Fruit fly (Drosophila melanogaster) whole organism, embryonic: ENCODE data around the gene ebo.

Source experiments
- ATbp ChIP-seq: fragments of 200-800 bp; sonication (Bioruptor generic); optimal IDR thresholded peaks from 2 replicates; lab custom pipeline; 2017; ENCODE audit warnings: missing biosample characterization, mild to moderate bottlenecking, missing genetic modification characterization, missing genetic modification reagents
- Ada2b ChIP-seq: fragments of 200-800 bp; sonication (Bioruptor generic); IDR thresholded peaks from 2 replicates; pipeline ENCODE4 v1.3.6; 2022; ENCODE audit warnings: missing biosample characterization, missing genetic modification characterization
- Bdp1 ChIP-seq: fragments of 200-800 bp; sonication (Bioruptor generic); optimal IDR thresholded peaks from 3 replicates; lab custom pipeline; 2016; ENCODE audit warnings: missing biosample characterization, missing genetic modification characterization
- CG11696 ChIP-seq: fragments of 200-800 bp; sonication (Bioruptor generic); IDR thresholded peaks from 2 replicates; pipeline ENCODE4 v1.3.6; 2022; ENCODE audit warnings: missing biosample characterization, missing genetic modification characterization
- CG12155 ChIP-seq: fragments of 200-800 bp; sonication (Bioruptor generic); optimal IDR thresholded peaks from 3 replicates; lab custom pipeline; 2016; ENCODE audit warnings: missing biosample characterization, missing genetic modification characterization
- CG13287 ChIP-seq: fragments of 200-800 bp; sonication (Bioruptor generic); IDR thresholded peaks from 2 replicates; pipeline ENCODE4 v1.3.6; 2022; ENCODE audit warnings: missing biosample characterization, missing genetic modification characterization; ENCODE audit not compliant: partially characterized antibody
- CG15696 ChIP-seq: fragments of 200-800 bp; sonication (Bioruptor generic); optimal IDR thresholded peaks from 2 replicates; lab custom pipeline; 2019; ENCODE audit warnings: missing biosample characterization, mild to moderate bottlenecking, missing genetic modification characterization, moderate library complexity
- CG30020 ChIP-seq: fragments of 200-800 bp; optimal IDR thresholded peaks from 2 replicates; lab custom pipeline; 2019; ENCODE audit warnings: missing biosample characterization, mild to moderate bottlenecking, missing genetic modification characterization, moderate library complexity
- CG30431 ChIP-seq: fragments of 200-800 bp; sonication (Bioruptor generic); optimal IDR thresholded peaks from 2 replicates; lab custom pipeline; 2017; ENCODE audit warnings: missing biosample characterization, missing genetic modification characterization
- CG3407 ChIP-seq: fragments of 200-800 bp; sonication (Bioruptor generic); optimal IDR thresholded peaks from 2 replicates; lab custom pipeline; 2018; ENCODE audit warnings: missing biosample characterization, mild to moderate bottlenecking, missing genetic modification characterization
- CG34224 ChIP-seq: fragments of 200-800 bp; sonication (Bioruptor generic); IDR thresholded peaks from 3 replicates; pipeline ENCODE4 v1.3.6; 2022; ENCODE audit warnings: missing biosample characterization, missing genetic modification characterization; ENCODE audit not compliant: partially characterized antibody
- CG4820 ChIP-seq: fragments of 200-800 bp; sonication (Bioruptor generic); optimal IDR thresholded peaks from 3 replicates; lab custom pipeline; 2016; ENCODE audit warnings: missing biosample characterization, missing genetic modification characterization
- CG5245 ChIP-seq: fragments of 200-800 bp; sonication (Bioruptor generic); optimal IDR thresholded peaks from 3 replicates; lab custom pipeline; 2016; ENCODE audit warnings: missing biosample characterization, missing genetic modification characterization
- CG6765 ChIP-seq: fragments of 200-800 bp; sonication (Bioruptor generic); optimal IDR thresholded peaks from 3 replicates; lab custom pipeline; 2017; ENCODE audit warnings: missing biosample characterization, mild to moderate bottlenecking, missing genetic modification characterization
- CG8290 ChIP-seq, 3 experiments: fragments of 200-800 bp; sonication (Bioruptor generic); optimal IDR thresholded peaks; 2 replicates each; lab custom pipeline; 2016 to 2019; ENCODE audit warnings: missing biosample characterization in 3 of 3, missing genetic modification characterization in 3 of 3, mild to moderate bottlenecking in 2 of 3, moderate library complexity in 1 of 3
- CG9932 ChIP-seq: fragments of 200-800 bp; sonication (Bioruptor generic); IDR thresholded peaks from 2 replicates; pipeline ENCODE4 v1.3.6; 2022; ENCODE audit warnings: missing biosample characterization, missing genetic modification characterization
- E2f1 ChIP-seq: fragments of 200-800 bp; sonication (Bioruptor generic); IDR thresholded peaks from 2 replicates; pipeline ENCODE4 v1.3.6; 2022; ENCODE audit warnings: missing biosample characterization, missing genetic modification characterization
- E2f2 ChIP-seq: fragments of 200-800 bp; sonication (Bioruptor generic); IDR thresholded peaks from 2 replicates; pipeline ENCODE4 v1.3.6; 2022; ENCODE audit warnings: missing biosample characterization, missing genetic modification characterization
- ERR ChIP-seq: fragments of 200-800 bp; sonication (Bioruptor generic); optimal IDR thresholded peaks from 2 replicates; lab custom pipeline; 2016; ENCODE audit warnings: missing biosample characterization, missing genetic modification characterization
- HLHmδ ChIP-seq: fragments of 200-800 bp; sonication (Bioruptor generic); optimal IDR thresholded peaks from 2 replicates; lab custom pipeline; 2018; ENCODE audit warnings: missing biosample characterization, mild to moderate bottlenecking, missing genetic modification characterization, moderate library complexity
- Hr3 ChIP-seq: fragments of 200-800 bp; sonication (Bioruptor generic); optimal IDR thresholded peaks from 3 replicates; lab custom pipeline; 2016; ENCODE audit warnings: missing biosample characterization, missing genetic modification characterization
- Mrtf ChIP-seq: fragments of 200-800 bp; sonication (Bioruptor generic); IDR thresholded peaks from 3 replicates; pipeline ENCODE4 v1.3.6; 2022; ENCODE audit warnings: missing biosample characterization, missing genetic modification characterization
- NFAT ChIP-seq: fragments of 200-800 bp; sonication (Bioruptor generic); IDR thresholded peaks from 2 replicates; pipeline ENCODE4 v1.3.6; 2022; ENCODE audit warnings: missing biosample characterization, missing genetic modification characterization
- Ravus ChIP-seq: fragments of 200-800 bp; sonication (Bioruptor generic); IDR thresholded peaks from 2 replicates; pipeline ENCODE4 v1.3.6; 2022; ENCODE audit warnings: missing biosample characterization, missing genetic modification characterization
- Rx ChIP-seq: fragments of 200-800 bp; sonication (Bioruptor generic); IDR thresholded peaks from 2 replicates; pipeline ENCODE4 v1.3.6; 2022; ENCODE audit warnings: missing biosample characterization, missing genetic modification characterization
- Spps ChIP-seq: fragments of 200-800 bp; sonication (Bioruptor generic); optimal IDR thresholded peaks from 2 replicates; lab custom pipeline; 2018; ENCODE audit warnings: missing biosample characterization, mild to moderate bottlenecking, missing genetic modification characterization
- Sry-β ChIP-seq: fragments of 200-800 bp; sonication (Bioruptor generic); optimal IDR thresholded peaks from 2 replicates; lab custom pipeline; 2018; ENCODE audit warnings: missing biosample characterization, mild to moderate bottlenecking, missing genetic modification characterization, moderate library complexity
- ac ChIP-seq: fragments of 200-800 bp; sonication (Bioruptor generic); optimal IDR thresholded peaks from 3 replicates; lab custom pipeline; 2017; ENCODE audit warnings: missing biosample characterization, mild to moderate bottlenecking, missing genetic modification characterization
- bcd ChIP-seq: fragments of 200-800 bp; sonication (Bioruptor generic); optimal IDR thresholded peaks from 2 replicates; lab custom pipeline; 2017; ENCODE audit warnings: missing biosample characterization, mild to moderate bottlenecking, missing genetic modification characterization
- chm ChIP-seq: fragments of 200-800 bp; sonication (Bioruptor generic); IDR thresholded peaks from 2 replicates; pipeline ENCODE4 v1.3.6; 2022; ENCODE audit warnings: missing biosample characterization, missing genetic modification characterization
- dati ChIP-seq: fragments of 200-800 bp; sonication (Bioruptor generic); IDR thresholded peaks from 2 replicates; pipeline ENCODE4 v1.3.6; 2022; ENCODE audit warnings: missing biosample characterization, missing genetic modification characterization
- dpn ChIP-seq, 2 experiments: fragments of 200-800 bp; sonication (Bioruptor generic); optimal IDR thresholded peaks; 3 replicates each; lab custom pipeline; 2016; ENCODE audit warnings: missing biosample characterization in 2 of 2, missing genetic modification characterization in 2 of 2
- dysf ChIP-seq: fragments of 200-800 bp; sonication (Bioruptor generic); IDR thresholded peaks from 3 replicates; pipeline ENCODE4 v1.3.6; 2022; ENCODE audit warnings: missing biosample characterization, missing genetic modification characterization
- ems ChIP-seq: fragments of 200-800 bp; sonication (Bioruptor generic); optimal IDR thresholded peaks from 3 replicates; lab custom pipeline; 2016; ENCODE audit warnings: missing biosample characterization, missing genetic modification characterization
- esg ChIP-seq: fragments of 200-800 bp; sonication (Bioruptor generic); conservative IDR thresholded peaks from 2 replicates; pipeline ENCODE4 v1.3.6; 2022; ENCODE audit warnings: missing biosample characterization, missing genetic modification characterization
- gfzf ChIP-seq: fragments of 200-800 bp; sonication (Bioruptor generic); optimal IDR thresholded peaks from 2 replicates; lab custom pipeline; 2016; ENCODE audit warnings: missing biosample characterization, mild to moderate bottlenecking, missing genetic modification characterization, moderate library complexity
- gro ChIP-seq: fragments of 200-800 bp; sonication (Bioruptor generic); optimal IDR thresholded peaks from 2 replicates; lab custom pipeline; 2016; ENCODE audit warnings: missing biosample characterization, missing genetic modification characterization
- jing ChIP-seq: fragments of 200-800 bp; sonication (Bioruptor generic); optimal IDR thresholded peaks from 2 replicates; lab custom pipeline; 2018; ENCODE audit warnings: missing biosample characterization, mild to moderate bottlenecking, missing genetic modification characterization
- mirr ChIP-seq: fragments of 200-800 bp; sonication (Bioruptor generic); optimal IDR thresholded peaks from 3 replicates; lab custom pipeline; 2018; ENCODE audit warnings: missing biosample characterization, mild to moderate bottlenecking, missing genetic modification characterization
- nmo ChIP-seq: fragments of 200-800 bp; sonication (Bioruptor generic); optimal IDR thresholded peaks from 2 replicates; lab custom pipeline; 2018; ENCODE audit warnings: missing biosample characterization, mild to moderate bottlenecking, missing genetic modification characterization, moderate library complexity
- odd ChIP-seq: fragments of 200-800 bp; sonication (Bioruptor generic); optimal IDR thresholded peaks from 2 replicates; lab custom pipeline; 2017; ENCODE audit warnings: missing biosample characterization, mild to moderate bottlenecking, missing genetic modification characterization
- pfk ChIP-seq: fragments of 200-800 bp; sonication (Bioruptor generic); optimal IDR thresholded peaks from 2 replicates; lab custom pipeline; 2018; ENCODE audit warnings: missing biosample characterization, mild to moderate bottlenecking, missing genetic modification characterization, moderate library complexity
- ro ChIP-seq: fragments of 200-800 bp; sonication (Bioruptor generic); IDR thresholded peaks from 2 replicates; pipeline ENCODE4 v1.3.6; 2022; ENCODE audit warnings: missing biosample characterization, missing genetic modification characterization
- schlank ChIP-seq: fragments of 200-800 bp; sonication (Bioruptor generic); optimal IDR thresholded peaks from 2 replicates; lab custom pipeline; 2018; ENCODE audit warnings: missing biosample characterization, mild to moderate bottlenecking, missing genetic modification characterization
- slp2 ChIP-seq: fragments of 200-800 bp; sonication (Bioruptor generic); optimal IDR thresholded peaks from 2 replicates; lab custom pipeline; 2016; ENCODE audit warnings: missing biosample characterization, missing genetic modification characterization
- stwl ChIP-seq: fragments of 200-800 bp; sonication (Bioruptor generic); optimal IDR thresholded peaks from 3 replicates; lab custom pipeline; 2018; ENCODE audit warnings: missing biosample characterization, mild to moderate bottlenecking, missing genetic modification characterization, moderate library complexity
- tna ChIP-seq: fragments of 200-800 bp; sonication (Bioruptor generic); IDR thresholded peaks from 2 replicates; pipeline ENCODE4 v1.3.6; 2022; ENCODE audit warnings: missing biosample characterization, missing genetic modification characterization; ENCODE audit not compliant: partially characterized antibody
- ttk ChIP-seq: fragments of 200-800 bp; sonication (Bioruptor generic); IDR thresholded peaks from 2 replicates; pipeline ENCODE4 v2.1.2; 2022; ENCODE audit warnings: missing biosample characterization, missing genetic modification characterization
- zen ChIP-seq: fragments of 200-800 bp; sonication (Bioruptor generic); optimal IDR thresholded peaks from 3 replicates; lab custom pipeline; 2018; ENCODE audit warnings: missing biosample characterization, mild to moderate bottlenecking, missing genetic modification characterization, moderate library complexity

Gene ebo

dm6 chrX:523179-523851 is 46.9 kb upstream of the ebo start, which contains the start of gene elav (continued):
- TF ChIP-seq ttk (peak; percentile 97), jing (GFP tag; lab: Kevin White, UChicago) (peak; percentile 95), CG9932 (GFP tag; lab: Robert Waterston, UW) (peak; percentile 99), esg (GFP tag; lab: Robert Waterston, UW) (peak; percentile 98), bcd (GFP tag; lab: Kevin White, UChicago) (peak; percentile 98), CG13287 (peak; percentile 64; the same call in 1 of the 2 replicates), Ada2b (GFP tag; lab: Robert Waterston, UW) (peak; percentile 98), ems (GFP tag; lab: Kevin White, UChicago) (peak; percentile 97), CG30020 (tag; lab: Kevin White, UChicago) (peak; percentile 89), CG11696 (peak; percentile 92), CG34224 (GFP tag; lab: Robert Waterston, UW) (peak; percentile 41; the same call in 1 of the 3 replicates), Sry-β (peak; percentile 61), HLHmδ (GFP tag; lab: Kevin White, UChicago) (no peak), pfk (GFP tag; lab: Kevin White, UChicago) (peak; percentile 78), gfzf (GFP tag; lab: Kevin White, UChicago) (peak; percentile 15), CG3407 (peak; percentile 96), gro (GFP tag; lab: Kevin White, UChicago) (peak; percentile 97), ac (GFP tag; lab: Kevin White, UChicago) (peak; percentile 98), slp2 (GFP tag; lab: Kevin White, UChicago) (peak; percentile 95), ATbp (GFP tag; lab: Kevin White, UChicago) (peak; percentile 98), ro (GFP tag; lab: Robert Waterston, UW) (peak; percentile 96), E2f1 (GFP tag; lab: Robert Waterston, UW) (peak; percentile 98), CG30431 (GFP tag; lab: Kevin White, UChicago) (peak; percentile 96), dati (GFP tag; lab: Robert Waterston, UW) (peak; percentile 92), Bdp1 (GFP tag; lab: Kevin White, UChicago) (peak; percentile 92), E2f2 (peak; percentile 87), dysf (GFP tag; lab: Robert Waterston, UW) (peak; percentile 99), Spps (tag; lab: Kevin White, UChicago) (peak; percentile 97), Mrtf (GFP tag; lab: Robert Waterston, UW) (peak; percentile 98), mirr (GFP tag; lab: Kevin White, UChicago) (peak; percentile 98), zen (tag; lab: Kevin White, UChicago) (peak; percentile 98), chm (GFP tag; lab: Robert Waterston, UW) (peak; percentile 97), ERR (peak; percentile 93), CG5245 (peak; percentile 96), Rx (GFP tag; lab: Robert Waterston, UW) (peak; percentile 96), stwl (tag; lab: Kevin White, UChicago) (peak; percentile 57), NFAT (GFP tag; lab: Robert Waterston, UW) (peak; percentile 97), CG15696 (tag; lab: Kevin White, UChicago) (peak; percentile 99), CG4820 (GFP tag; lab: Kevin White, UChicago) (peak; percentile 97), CG8290 (GFP tag; optimal IDR thresholded peaks at IDR 0.05; lab: Kevin White, UChicago) (peak; percentile 98), CG8290 (tag; optimal IDR thresholded peaks at IDR 0.05; lab: Kevin White, UChicago) (peak; percentile 88 to 95), schlank (tag; lab: Kevin White, UChicago) (peak; percentile 97), odd (GFP tag; lab: Kevin White, UChicago) (peak; percentile 99), CG6765 (GFP tag; lab: Kevin White, UChicago) (peak; percentile 98), dpn (GFP tag; optimal IDR thresholded peaks at IDR 0.05; lab: Kevin White, UChicago) (peak; percentile 98), Hr3 (peak; percentile 98), nmo (GFP tag; lab: Kevin White, UChicago) (peak; percentile 99), tna (GFP tag; lab: Robert Waterston, UW) (no peak), CG12155 (GFP tag; lab: Kevin White, UChicago) (peak; percentile 97), Ravus (GFP tag; lab: Robert Waterston, UW) (peak; percentile 92)
